Worm (Caenorhabditis elegans) whole organism, mixed stage, embryonic: ENCODE measurements around the gene nep-11.

Source experiments
- M03D4.4 ChIP-seq: sonication (generic microtip); optimal IDR thresholded peaks from 2 replicates; lab custom pipeline; 2017; ENCODE audit warnings: mild to moderate bottlenecking, missing genetic modification characterization, missing compliant biosample characterization
- blmp-1 ChIP-seq: fragments of 150-350 bp; optimal IDR thresholded peaks from 2 replicates; lab custom pipeline; 2014; ENCODE audit warnings: missing biosample characterization, missing genetic modification characterization
- ceh-83 ChIP-seq: fragments of 200-800 bp; sonication (Bioruptor generic); optimal IDR thresholded peaks from 2 replicates; lab custom pipeline; 2018; ENCODE audit warnings: mild to moderate bottlenecking, missing genetic modification characterization, missing compliant biosample characterization
- cnd-1 ChIP-seq: fragments of 200-800 bp; sonication (Bioruptor generic); optimal IDR thresholded peaks from 2 replicates; lab custom pipeline; 2018; ENCODE audit warnings: mild to moderate bottlenecking, missing genetic modification characterization, missing compliant biosample characterization
- lsy-2 ChIP-seq: fragments of 150-350 bp; optimal IDR thresholded peaks from 2 replicates; lab custom pipeline; 2014; ENCODE audit warnings: missing biosample characterization, missing genetic modification characterization
- mep-1 ChIP-seq: fragments of 150-350 bp; optimal IDR thresholded peaks from 2 replicates; lab custom pipeline; 2017; ENCODE audit warnings: missing biosample characterization, missing genetic modification reagents, missing genetic modification characterization, inconsistent platforms
- nhr-12 ChIP-seq: fragments of 150-350 bp; optimal IDR thresholded peaks from 2 replicates; lab custom pipeline; 2014; ENCODE audit warnings: missing biosample characterization, missing genetic modification characterization
- nhr-237 ChIP-seq: fragments of 150-350 bp; optimal IDR thresholded peaks from 2 replicates; lab custom pipeline; 2014; ENCODE audit warnings: missing biosample characterization, missing genetic modification characterization
- nhr-76 ChIP-seq: sonication (generic microtip); optimal IDR thresholded peaks from 2 replicates; lab custom pipeline; 2017; ENCODE audit warnings: missing biosample characterization, missing genetic modification characterization
- sem-2 ChIP-seq: fragments of 200-800 bp; sonication (Bioruptor generic); optimal IDR thresholded peaks from 2 replicates; lab custom pipeline; 2018; ENCODE audit warnings: mild to moderate bottlenecking, missing genetic modification characterization, missing compliant biosample characterization
- snpc-4 ChIP-seq: fragments of 150-350 bp; optimal IDR thresholded peaks from 2 replicates; lab custom pipeline; 2014; ENCODE audit warnings: missing biosample characterization, missing genetic modification characterization

DNA sequence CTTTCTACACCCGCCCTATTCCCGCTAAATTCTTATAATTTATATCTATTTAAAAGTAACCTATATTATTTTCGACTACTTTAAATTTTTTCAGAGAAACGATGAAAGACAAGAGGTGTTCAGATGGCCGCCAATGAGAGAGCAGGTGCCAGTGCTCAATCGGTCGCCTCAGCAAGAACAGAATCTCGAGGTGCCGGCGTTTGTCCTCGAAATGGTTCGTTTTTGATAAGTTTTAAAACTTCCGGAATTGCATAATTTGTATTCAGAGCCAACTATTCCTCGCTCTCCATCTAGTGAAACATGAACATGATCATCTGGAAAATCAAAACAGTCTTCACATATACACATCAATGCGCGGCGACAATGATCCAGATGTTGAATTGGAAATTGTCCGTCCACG, 54.3 kb downstream of the nep-11 start, which contains the start of gene bath-23:
- TF ChIP-seq nhr-237 (no peak), nhr-12 (tag; lab: Kevin White, UChicago) (no peak), lsy-2 (tag; lab: Kevin White, UChicago) (no peak), mep-1 (tag; lab: Kevin White, UChicago) (no peak), snpc-4 (tag; lab: Kevin White, UChicago) (no peak), ceh-83 (no peak), nhr-76 (tag; lab: Kevin White, UChicago) (no peak), blmp-1 (no peak), cnd-1 (no peak), M03D4.4 (tag; lab: Kevin White, UChicago) (no peak), sem-2 (GFP tag; lab: Kevin White, UChicago) (no peak)
